Fruit fly (Drosophila melanogaster): ENCODE data around the gene tzn.

The tzn gene

DNA sequence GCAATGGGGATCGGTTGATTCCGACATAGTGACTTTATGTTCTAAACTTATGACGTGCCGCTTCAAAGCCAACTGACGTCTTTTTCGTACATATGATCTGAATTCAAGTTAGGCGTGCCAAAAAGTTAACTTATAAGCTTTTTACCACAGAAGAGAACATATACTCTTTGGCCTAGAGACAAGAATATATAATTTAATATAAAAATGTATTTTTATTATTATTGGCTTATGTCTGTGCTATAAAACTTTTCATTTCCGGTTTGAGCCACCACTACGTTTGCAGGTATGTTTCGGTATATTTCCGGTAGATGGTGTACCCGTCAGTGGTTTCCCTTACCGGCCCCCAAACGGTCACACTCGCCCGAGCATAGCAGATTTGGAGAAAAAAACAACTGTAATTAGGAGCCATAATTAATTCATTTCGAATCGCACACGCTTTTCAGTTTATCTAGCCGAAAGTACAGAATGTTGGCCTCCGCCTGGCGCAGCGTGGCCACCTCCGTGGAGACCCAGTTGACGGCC lies at the start of gene tzn, which contains the start of gene CG3698 (continued):
- TF ChIP-seq CG13296 (GFP tag; optimal IDR thresholded peaks at IDR 0.05) (peak; percentile 94), knrl (GFP tag; IDR thresholded peaks at IDR 0.05; ENCODE audit: partially characterized antibody) (no peak; the same call in 2 of the 3 replicates), Mes4 (GFP tag; optimal IDR thresholded peaks at IDR 0.05) (peak; percentile 82), CG6854 (GFP tag; optimal IDR thresholded peaks at IDR 0.05) (peak; percentile 88), CG10321 (GFP tag; IDR thresholded peaks at IDR 0.05) (peak; percentile 80), ken (GFP tag; IDR thresholded peaks at IDR 0.05) (peak; percentile 95), cad (GFP tag; optimal IDR thresholded peaks at IDR 0.05) (no peak), NfI (GFP tag; optimal IDR thresholded peaks at IDR 0.05) (peak; percentile 98), nom (GFP tag; optimal IDR thresholded peaks at IDR 0.05) (no peak), CG10431 (GFP tag; optimal IDR thresholded peaks at IDR 0.05) (peak; percentile 89), Awh (GFP tag; IDR thresholded peaks at IDR 0.05) (peak; percentile 92), bab2 (GFP tag; optimal IDR thresholded peaks at IDR 0.05) (peak; percentile 77), sens (GFP tag) (peak; percentile 92), Blimp-1 (GFP tag; optimal IDR thresholded peaks at IDR 0.05) (no peak), bbx (GFP tag; IDR thresholded peaks at IDR 0.05; ENCODE audit: partially characterized antibody) (no peak), CG12659 (GFP tag; optimal IDR thresholded peaks at IDR 0.05) (peak; percentile 96), CG7556 (GFP tag; optimal IDR thresholded peaks at IDR 0.05) (peak; percentile 82), CG1792 (GFP tag; optimal IDR thresholded peaks at IDR 0.05) (peak; percentile 68), B-H2 (GFP tag; optimal IDR thresholded peaks at IDR 0.05) (peak; percentile 93), gsb (GFP tag; IDR thresholded peaks at IDR 0.05) (peak; percentile 86), CG7372 (GFP tag; IDR thresholded peaks at IDR 0.05) (peak; percentile 94), seq (GFP tag; IDR thresholded peaks at IDR 0.05) (peak; percentile 81; the same call in 1 of the 2 replicates), ATbp (GFP tag; optimal IDR thresholded peaks at IDR 0.05) (peak; percentile 94), CG1602 (GFP tag; optimal IDR thresholded peaks at IDR 0.05) (peak; percentile 82), ssp (GFP tag; IDR thresholded peaks at IDR 0.05) (peak; percentile 81), CG4360 (GFP tag; IDR thresholded peaks at IDR 0.05) (peak; percentile 46; the same call in 1 of the 2 replicates), Med (GFP tag) (peak; percentile 99), CG12155 (GFP tag; optimal IDR thresholded peaks at IDR 0.05) (peak; percentile 81), corto (GFP tag; optimal IDR thresholded peaks at IDR 0.05) (no peak), CG3995 (GFP tag; optimal IDR thresholded peaks at IDR 0.05) (peak; percentile 81), tin (GFP tag; optimal IDR thresholded peaks at IDR 0.05) (peak; percentile 89), phol (tag; optimal IDR thresholded peaks at IDR 0.05) (peak; percentile 94), Dip3 (GFP tag; optimal IDR thresholded peaks at IDR 0.05) (peak; percentile 68), ham (GFP tag; IDR thresholded peaks at IDR 0.05) (peak; percentile 86), CG17385 (GFP tag; optimal IDR thresholded peaks at IDR 0.05) (peak; percentile 89), CG16813 (GFP tag; IDR thresholded peaks at IDR 0.05; ENCODE audit: partially characterized antibody) (no peak), Pdp1 (GFP tag; optimal IDR thresholded peaks at IDR 0.05) (peak in 1 of 2 experiments; percentile 75), CG2712 (tag; optimal IDR thresholded peaks at IDR 0.05) (peak; percentile 91), zfh2 (GFP tag; optimal IDR thresholded peaks at IDR 0.05) (peak; percentile 83), tna (GFP tag; IDR thresholded peaks at IDR 0.05; ENCODE audit: partially characterized antibody) (no peak), H15 (GFP tag; IDR thresholded peaks at IDR 0.05) (peak; percentile 94), Hr39 (optimal IDR thresholded peaks at IDR 0.05) (no peak), tgo (GFP tag; IDR thresholded peaks at IDR 0.05) (peak; percentile 92), CG6254 (GFP tag; optimal IDR thresholded peaks at IDR 0.05) (no peak), Abd-B (GFP tag; optimal IDR thresholded peaks at IDR 0.05) (peak; percentile 93), chn (GFP tag; optimal IDR thresholded peaks at IDR 0.05) (peak; percentile 87), CG3847 (GFP tag; IDR thresholded peaks at IDR 0.05) (peak; percentile 93), Six4 (GFP tag; optimal IDR thresholded peaks at IDR 0.05) (peak; percentile 96), nerfin-1 (tag; optimal IDR thresholded peaks at IDR 0.05) (peak; percentile 85), CG14860 (GFP tag; IDR thresholded peaks at IDR 0.05; ENCODE audit: partially characterized antibody) (0 out of 3 replicates have a peak, but pooled peaks have one; percentile 29)
